Fruit fly (Drosophila melanogaster): ENCODE data around the gene CG14073.

The CG14073 gene

dm6 chr3L:18791232-18792008 lies 29.1 kb downstream of the CG14073 start (continued):
- TF ChIP-seq CG12744 (GFP tag; optimal IDR thresholded peaks at IDR 0.05) (no peak), Dip3 (GFP tag; optimal IDR thresholded peaks at IDR 0.05) (peak; percentile 19), chm (GFP tag; IDR thresholded peaks at IDR 0.05) (no peak), eve (GFP tag; optimal IDR thresholded peaks at IDR 0.05) (no peak), CG10959 (GFP tag; IDR thresholded peaks at IDR 0.05) (no peak), CG4820 (GFP tag; optimal IDR thresholded peaks at IDR 0.05) (peak; percentile 20), CG9437 (GFP tag; optimal IDR thresholded peaks at IDR 0.05) (no peak), nau (GFP tag; optimal IDR thresholded peaks at IDR 0.05) (no peak), Lpt (GFP tag; optimal IDR thresholded peaks at IDR 0.05) (no peak), run (tag; optimal IDR thresholded peaks at IDR 0.05) (no peak), Spps (tag; optimal IDR thresholded peaks at IDR 0.05) (no peak), ab (GFP tag; optimal IDR thresholded peaks at IDR 0.05) (no peak), ac (GFP tag; optimal IDR thresholded peaks at IDR 0.05) (no peak), CG10274 (GFP tag; optimal IDR thresholded peaks at IDR 0.05) (peak; percentile 98), Fer2 (tag; optimal IDR thresholded peaks at IDR 0.05) (no peak), Hmr (GFP tag; optimal IDR thresholded peaks at IDR 0.05) (peak; percentile 33), sima (GFP tag; optimal IDR thresholded peaks at IDR 0.05) (no peak), CG7987 (GFP tag; optimal IDR thresholded peaks at IDR 0.05) (peak; percentile 31), slp2 (GFP tag; optimal IDR thresholded peaks at IDR 0.05) (no peak), nom (GFP tag; optimal IDR thresholded peaks at IDR 0.05) (peak; percentile 83), CG12391 (tag; optimal IDR thresholded peaks at IDR 0.05) (peak; percentile 41), CG12299 (tag; optimal IDR thresholded peaks at IDR 0.05) (no peak), zfh1 (GFP tag; IDR thresholded peaks at IDR 0.05) (0 out of 3 replicates have a peak, but pooled peaks have one; percentile 25), CG15073 (GFP tag; optimal IDR thresholded peaks at IDR 0.05) (no peak), Aef1 (GFP tag; IDR thresholded peaks at IDR 0.05) (peak; percentile 43; the same call in 2 of the 3 replicates), Abd-B (GFP tag; optimal IDR thresholded peaks at IDR 0.05) (peak; percentile 42), tio (GFP tag; optimal IDR thresholded peaks at IDR 0.05) (no peak), CG10654 (GFP tag; optimal IDR thresholded peaks at IDR 0.05) (no peak), klu (GFP tag; IDR thresholded peaks at IDR 0.05) (no peak), CG14710 (tag; optimal IDR thresholded peaks at IDR 0.05) (no peak), Bdp1 (GFP tag; optimal IDR thresholded peaks at IDR 0.05) (no peak), ssp (GFP tag; IDR thresholded peaks at IDR 0.05) (no peak), shn (GFP tag; optimal IDR thresholded peaks at IDR 0.05) (no peak), gcm (GFP tag; optimal IDR thresholded peaks at IDR 0.05) (peak; percentile 16), CG16815 (GFP tag; optimal IDR thresholded peaks at IDR 0.05) (no peak), gfzf (GFP tag; optimal IDR thresholded peaks at IDR 0.05) (no peak), Jarid2 (GFP tag; optimal IDR thresholded peaks at IDR 0.05) (no peak), ash1 (GFP tag; optimal IDR thresholded peaks at IDR 0.05) (no peak), Oaz (GFP tag; IDR thresholded peaks at IDR 0.05) (0 out of 2 replicates have a peak, but pooled peaks have one; percentile 30), CG3065 (GFP tag; optimal IDR thresholded peaks at IDR 0.05) (no peak), CG18011 (GFP tag; optimal IDR thresholded peaks at IDR 0.05) (no peak), gce (GFP tag; IDR thresholded peaks at IDR 0.05) (no peak), bbx (GFP tag; IDR thresholded peaks at IDR 0.05; ENCODE audit: partially characterized antibody) (peak; percentile 46; the same call in 1 of the 2 replicates), Optix (GFP tag; IDR thresholded peaks at IDR 0.05) (0 out of 3 replicates have a peak, but pooled peaks have one; percentile 16), jumu (GFP tag; optimal IDR thresholded peaks at IDR 0.05) (no peak), chif (GFP tag; optimal IDR thresholded peaks at IDR 0.05) (no peak), CG16863 (GFP tag; optimal IDR thresholded peaks at IDR 0.05) (no peak), CG30431 (GFP tag; optimal IDR thresholded peaks at IDR 0.05) (no peak), CG10147 (GFP tag; optimal IDR thresholded peaks at IDR 0.05) (no peak), CG13775 (GFP tag; optimal IDR thresholded peaks at IDR 0.05) (no peak)

Data from whole organism, embryonic.